Worm (Caenorhabditis elegans) whole organism, L4 larva: ENCODE results near the gene sqv-1.

ENCODE experiments used
- F26F4.8 ChIP-seq: fragments of 200-800 bp; sonication (Bioruptor generic); conservative IDR thresholded peaks from 2 replicates; pipeline ENCODE4 v1.3.6; 2022; ENCODE audit warnings: missing genetic modification characterization, missing compliant biosample characterization
- R02D3.7 ChIP-seq: fragments of 150-350 bp; sonication (generic microtip); optimal IDR thresholded peaks from 3 replicates; lab custom pipeline; 2014; ENCODE audit warnings: missing biosample characterization, missing genetic modification characterization
- aha-1 ChIP-seq: fragments of 150-350 bp; peaks from one replicate; lab custom pipeline; 2014; ENCODE audit warnings: missing biosample characterization, missing genetic modification characterization
- aly-2 ChIP-seq: sonication (generic microtip); optimal IDR thresholded peaks from 2 replicates; lab custom pipeline; 2018; ENCODE audit warnings: missing biosample characterization, missing genetic modification characterization
- arid-1 ChIP-seq: fragments of 200-800 bp; sonication (Bioruptor generic); conservative IDR thresholded peaks from 2 replicates; pipeline ENCODE4 v1.3.6; 2022; ENCODE audit warnings: missing genetic modification reagents, missing genetic modification characterization, missing compliant biosample characterization
- ceh-82 ChIP-seq: sonication (generic microtip); optimal IDR thresholded peaks from 2 replicates; lab custom pipeline; 2017; ENCODE audit warnings: missing biosample characterization, missing genetic modification characterization
- daf-19 ChIP-seq: fragments of 200-800 bp; sonication (Bioruptor generic); conservative IDR thresholded peaks from 2 replicates; pipeline ENCODE4 v1.3.6; 2022; ENCODE audit warnings: missing genetic modification characterization, missing compliant biosample characterization
- dve-1 ChIP-seq: sonication (generic microtip); optimal IDR thresholded peaks from 2 replicates; lab custom pipeline; 2017; ENCODE audit warnings: antibody characterized with exemption, mild to moderate bottlenecking, missing genetic modification characterization, missing compliant biosample characterization; ENCODE audit not compliant: insufficient read depth
- lin-29 ChIP-seq: fragments of 200-800 bp; sonication (Bioruptor generic); IDR thresholded peaks from 2 replicates; pipeline ENCODE4 v1.3.6; 2022; ENCODE audit warnings: missing genetic modification reagents, missing genetic modification characterization, missing compliant biosample characterization
- mdl-1 ChIP-seq, 2 experiments: fragments of 150-350 bp in 1 of 2; sonication (generic microtip) in 1 of 2; optimal IDR thresholded peaks; 2 replicates each; lab custom pipeline; 2014 to 2017; ENCODE audit warnings: missing biosample characterization in 2 of 2, missing genetic modification characterization in 2 of 2
- nhr-11 ChIP-seq: fragments of 150-350 bp; optimal IDR thresholded peaks from 2 replicates; lab custom pipeline; 2014; ENCODE audit warnings: missing biosample characterization, missing genetic modification characterization
- nhr-111 ChIP-seq: fragments of 200-800 bp; sonication (Bioruptor generic); optimal IDR thresholded peaks from 2 replicates; lab custom pipeline; 2018; ENCODE audit warnings: mild to moderate bottlenecking, missing genetic modification characterization, missing compliant biosample characterization
- nhr-76 ChIP-seq: fragments of 150-350 bp; optimal IDR thresholded peaks from 2 replicates; lab custom pipeline; 2014; ENCODE audit warnings: missing biosample characterization, missing genetic modification characterization
- unc-62 ChIP-seq, 3 experiments: fragments of 150-350 bp in 1 of 3; sonication (generic microtip); optimal IDR thresholded peaks in 2 of 3; peaks in 1 of 3; 1 replicate in 1 of 3; 2 replicates in 2 of 3; lab custom pipeline; 2014 to 2017; ENCODE audit warnings: missing biosample characterization in 3 of 3, missing genetic modification characterization in 3 of 3, missing genetic modification reagents in 3 of 3, missing genotype in 1 of 3

ce11 chrIV:8379278-8379677, 18.4 kb downstream of the sqv-1 start, which contains the start of gene nap-1:
- TF ChIP-seq aly-2 (tag; lab: Kevin White, UChicago) (no peak), F26F4.8 (GFP tag; lab: Robert Waterston, UW) (no peak), dve-1 (peak; percentile 84), lin-29 (GFP tag; lab: Robert Waterston, UW) (no peak), nhr-11 (tag; lab: Kevin White, UChicago) (peak; percentile 2), daf-19 (GFP tag; lab: Robert Waterston, UW) (no peak), R02D3.7 (peak; percentile 91), mdl-1 (tag; optimal IDR thresholded peaks at IDR 0.05; lab: Kevin White, UChicago) (peak in 1 of 2 experiments; percentile 12), nhr-76 (tag; lab: Kevin White, UChicago) (no peak), unc-62 (GFP tag; optimal IDR thresholded peaks at IDR 0.05 in 1 of 2; lab: Kevin White, UChicago) (peak in 1 of 2 experiments; percentile 20), unc-62 (tag; optimal IDR thresholded peaks at IDR 0.05; lab: Kevin White, UChicago) (no peak), aha-1 (tag; lab: Kevin White, UChicago) (peak; percentile 39), ceh-82 (tag; lab: Kevin White, UChicago) (no peak), nhr-111 (GFP tag; lab: Kevin White, UChicago) (no peak), arid-1 (GFP tag; lab: Robert Waterston, UW) (no peak)
